Fruit fly (Drosophila melanogaster) whole organism, embryonic: Measurements from ENCODE around the gene temp.
A peak's percentile ranks its signal among the peaks of the same experiment; 100 is the strongest.

Experiments
- Aef1 ChIP-seq: fragments of 200-800 bp; sonication (Bioruptor generic); IDR thresholded peaks from 3 replicates; pipeline ENCODE4 v1.3.6; 2022; ENCODE audit warnings: missing biosample characterization, missing genetic modification characterization
- CG10321 ChIP-seq: fragments of 200-800 bp; sonication (Bioruptor generic); IDR thresholded peaks from 2 replicates; pipeline ENCODE4 v1.3.6; 2022; ENCODE audit warnings: missing biosample characterization, missing genetic modification characterization
- CG10462 ChIP-seq: fragments of 200-800 bp; sonication (Bioruptor generic); optimal IDR thresholded peaks from 2 replicates; lab custom pipeline; 2016; ENCODE audit warnings: missing biosample characterization, missing genetic modification characterization
- CG12104 ChIP-seq: fragments of 200-800 bp; sonication (Bioruptor generic); optimal IDR thresholded peaks from 3 replicates; lab custom pipeline; 2016; ENCODE audit warnings: missing biosample characterization, missing genetic modification characterization
- CG13775 ChIP-seq: fragments of 200-800 bp; sonication (Bioruptor generic); optimal IDR thresholded peaks from 3 replicates; lab custom pipeline; 2017; ENCODE audit warnings: missing biosample characterization, mild to moderate bottlenecking, missing genetic modification characterization
- CG15011 ChIP-seq: fragments of 200-800 bp; sonication (Bioruptor generic); optimal IDR thresholded peaks from 3 replicates; lab custom pipeline; 2018; ENCODE audit warnings: missing biosample characterization, mild to moderate bottlenecking, missing genetic modification characterization
- CG15601 ChIP-seq: fragments of 200-800 bp; sonication (Bioruptor generic); optimal IDR thresholded peaks from 3 replicates; lab custom pipeline; 2019; ENCODE audit warnings: missing biosample characterization, mild to moderate bottlenecking, missing genetic modification characterization, moderate library complexity
- CG1603 ChIP-seq: fragments of 200-800 bp; sonication (Bioruptor generic); optimal IDR thresholded peaks from 2 replicates; lab custom pipeline; 2019; ENCODE audit warnings: missing biosample characterization, mild to moderate bottlenecking, missing genetic modification characterization, moderate library complexity
- CG17568 ChIP-seq: fragments of 200-800 bp; sonication (Bioruptor generic); optimal IDR thresholded peaks from 2 replicates; lab custom pipeline; 2018; ENCODE audit warnings: missing biosample characterization, mild to moderate bottlenecking, missing genetic modification characterization, moderate library complexity
- CG17912 ChIP-seq: fragments of 200-800 bp; sonication (Bioruptor generic); optimal IDR thresholded peaks from 2 replicates; lab custom pipeline; 2018; ENCODE audit warnings: missing biosample characterization, mild to moderate bottlenecking, missing genetic modification characterization
- CG2199 ChIP-seq: fragments of 200-800 bp; sonication (Bioruptor generic); IDR thresholded peaks from 3 replicates; pipeline ENCODE4 v1.3.6; 2022; ENCODE audit warnings: missing biosample characterization, missing genetic modification characterization
- CG2712 ChIP-seq: fragments of 200-800 bp; optimal IDR thresholded peaks from 3 replicates; lab custom pipeline; 2019; ENCODE audit warnings: missing biosample characterization, mild to moderate bottlenecking, missing genetic modification characterization, moderate library complexity
- CG31365 ChIP-seq: fragments of 200-800 bp; sonication (Bioruptor generic); optimal IDR thresholded peaks from 2 replicates; lab custom pipeline; 2018; ENCODE audit warnings: missing biosample characterization, mild to moderate bottlenecking, missing genetic modification characterization
- CG33557 ChIP-seq: fragments of 200-800 bp; sonication (Bioruptor generic); optimal IDR thresholded peaks from 2 replicates; lab custom pipeline; 2019; ENCODE audit warnings: missing biosample characterization, mild to moderate bottlenecking, missing genetic modification characterization, moderate library complexity
- CG42726 ChIP-seq: fragments of 200-800 bp; sonication (Bioruptor generic); IDR thresholded peaks from 2 replicates; pipeline ENCODE4 v1.3.6; 2022; ENCODE audit warnings: missing biosample characterization, missing genetic modification characterization; ENCODE audit not compliant: partially characterized antibody
- CG4617 ChIP-seq: fragments of 200-800 bp; sonication (Bioruptor generic); optimal IDR thresholded peaks from 3 replicates; lab custom pipeline; 2016; ENCODE audit warnings: missing biosample characterization, missing genetic modification characterization, borderline replicate concordance
- CG4730 ChIP-seq: fragments of 200-800 bp; sonication (Bioruptor generic); IDR thresholded peaks from 2 replicates; pipeline ENCODE4 v1.3.6; 2022; ENCODE audit warnings: missing biosample characterization, missing genetic modification characterization
- CG7745 ChIP-seq: fragments of 200-800 bp; sonication (Bioruptor generic); optimal IDR thresholded peaks from 2 replicates; lab custom pipeline; 2018; ENCODE audit warnings: missing biosample characterization, mild to moderate bottlenecking, missing genetic modification characterization, moderate library complexity
- CG7987 ChIP-seq: fragments of 200-800 bp; sonication (Bioruptor generic); optimal IDR thresholded peaks from 2 replicates; lab custom pipeline; 2018; ENCODE audit warnings: missing biosample characterization, mild to moderate bottlenecking, missing genetic modification characterization, moderate library complexity
- CG8924 ChIP-seq: fragments of 200-800 bp; optimal IDR thresholded peaks from 3 replicates; lab custom pipeline; 2019; ENCODE audit warnings: missing biosample characterization, mild to moderate bottlenecking, missing genetic modification characterization, moderate library complexity
- CG9437 ChIP-seq: fragments of 200-800 bp; sonication (Bioruptor generic); optimal IDR thresholded peaks from 2 replicates; lab custom pipeline; 2018; ENCODE audit warnings: missing biosample characterization, mild to moderate bottlenecking, missing genetic modification characterization
- CG9876 ChIP-seq: fragments of 200-800 bp; sonication (Bioruptor generic); optimal IDR thresholded peaks from 2 replicates; lab custom pipeline; 2016; ENCODE audit warnings: missing biosample characterization, missing genetic modification characterization
- CHES-1-like ChIP-seq: fragments of 200-800 bp; sonication (Bioruptor generic); optimal IDR thresholded peaks from 2 replicates; lab custom pipeline; 2016; ENCODE audit warnings: missing biosample characterization, missing genetic modification characterization
- Camta ChIP-seq: fragments of 200-800 bp; sonication (Bioruptor generic); optimal IDR thresholded peaks from 2 replicates; lab custom pipeline; 2016; ENCODE audit warnings: missing biosample characterization, missing genetic modification characterization
- CkIIα-i1 ChIP-seq: fragments of 200-800 bp; sonication (Bioruptor generic); IDR thresholded peaks from 2 replicates; pipeline ENCODE4 v1.3.6; 2022; ENCODE audit warnings: missing biosample characterization, missing genetic modification characterization
- Dfd ChIP-seq, 2 experiments: fragments of >200 bp; optimal IDR thresholded peaks; 2 replicates each; lab custom pipeline; 2017; ENCODE audit warnings: missing biosample characterization in 2 of 2, missing genetic modification characterization in 2 of 2
- Doc3 ChIP-seq: fragments of 200-800 bp; sonication (Bioruptor generic); IDR thresholded peaks from 3 replicates; pipeline ENCODE4 v1.3.6; 2022; ENCODE audit warnings: missing biosample characterization, missing genetic modification characterization; ENCODE audit not compliant: partially characterized antibody
- Ets97D ChIP-seq: fragments of 200-800 bp; sonication (Bioruptor generic); optimal IDR thresholded peaks from 3 replicates; lab custom pipeline; 2016; ENCODE audit warnings: missing biosample characterization, missing genetic modification characterization
- Fer3 ChIP-seq: fragments of 200-800 bp; sonication (Bioruptor generic); optimal IDR thresholded peaks from 2 replicates; lab custom pipeline; 2018; ENCODE audit warnings: missing biosample characterization, mild to moderate bottlenecking, missing genetic modification characterization, moderate library complexity
- H15 ChIP-seq: fragments of 200-800 bp; sonication (Bioruptor generic); IDR thresholded peaks from 3 replicates; pipeline ENCODE4 v1.3.6; 2022; ENCODE audit warnings: missing biosample characterization, missing genetic modification characterization
- HLH4C ChIP-seq: fragments of 200-800 bp; sonication (Bioruptor generic); IDR thresholded peaks from 3 replicates; pipeline ENCODE4 v1.3.6; 2022; ENCODE audit warnings: missing biosample characterization, missing genetic modification characterization; ENCODE audit not compliant: partially characterized antibody
- Mrtf ChIP-seq: fragments of 200-800 bp; sonication (Bioruptor generic); IDR thresholded peaks from 3 replicates; pipeline ENCODE4 v1.3.6; 2022; ENCODE audit warnings: missing biosample characterization, missing genetic modification characterization
- NC2α ChIP-seq: fragments of 200-800 bp; sonication (Bioruptor generic); optimal IDR thresholded peaks from 2 replicates; lab custom pipeline; 2016; ENCODE audit warnings: missing biosample characterization, missing genetic modification characterization
- ap ChIP-seq: fragments of 200-800 bp; sonication (Bioruptor generic); IDR thresholded peaks from 2 replicates; pipeline ENCODE4 v1.3.6; 2022; ENCODE audit warnings: missing biosample characterization, missing genetic modification characterization
- ara ChIP-seq: fragments of 200-800 bp; sonication (Bioruptor generic); IDR thresholded peaks from 2 replicates; pipeline ENCODE4 v1.3.6; 2022; ENCODE audit warnings: missing biosample characterization, missing genetic modification characterization
- bigmax ChIP-seq: fragments of 200-800 bp; sonication (Bioruptor generic); optimal IDR thresholded peaks from 2 replicates; lab custom pipeline; 2018; ENCODE audit warnings: missing biosample characterization, mild to moderate bottlenecking, missing genetic modification characterization
- cad ChIP-seq: fragments of >200 bp; optimal IDR thresholded peaks from 2 replicates; lab custom pipeline; 2017; ENCODE audit warnings: missing biosample characterization, missing genetic modification characterization
- crc ChIP-seq: fragments of 200-800 bp; sonication (Bioruptor generic); optimal IDR thresholded peaks from 2 replicates; lab custom pipeline; 2016; ENCODE audit warnings: missing biosample characterization, missing genetic modification characterization
- croc ChIP-seq: fragments of 200-800 bp; sonication (Bioruptor generic); conservative IDR thresholded peaks from 3 replicates; pipeline ENCODE4 v1.3.6; 2022; ENCODE audit warnings: missing biosample characterization, missing genetic modification characterization
- dysf ChIP-seq: fragments of 200-800 bp; sonication (Bioruptor generic); IDR thresholded peaks from 3 replicates; pipeline ENCODE4 v1.3.6; 2022; ENCODE audit warnings: missing biosample characterization, missing genetic modification characterization
- emc ChIP-seq: fragments of 200-800 bp; sonication (Bioruptor generic); optimal IDR thresholded peaks from 2 replicates; lab custom pipeline; 2016; ENCODE audit warnings: missing biosample characterization, missing genetic modification characterization
- exex ChIP-seq: fragments of 200-800 bp; sonication (Bioruptor generic); optimal IDR thresholded peaks from 4 replicates; lab custom pipeline; 2018; ENCODE audit warnings: missing biosample characterization, mild to moderate bottlenecking, missing genetic modification characterization, moderate library complexity
- gt ChIP-seq: fragments of 200-800 bp; sonication (Bioruptor generic); IDR thresholded peaks from 2 replicates; pipeline ENCODE4 v1.3.6; 2022; ENCODE audit warnings: missing biosample characterization, missing genetic modification characterization
- inv ChIP-seq: fragments of 200-800 bp; sonication (Bioruptor generic); IDR thresholded peaks from 2 replicates; pipeline ENCODE4 v1.3.6; 2022; ENCODE audit warnings: missing biosample characterization, missing genetic modification characterization; ENCODE audit not compliant: partially characterized antibody
- kni ChIP-seq: fragments of 200-800 bp; sonication (Bioruptor generic); optimal IDR thresholded peaks from 3 replicates; lab custom pipeline; 2017; ENCODE audit warnings: mild to moderate bottlenecking, missing biosample characterization, missing genetic modification reagents, missing genetic modification characterization
- lmd ChIP-seq: fragments of 200-800 bp; sonication (Bioruptor generic); IDR thresholded peaks from 2 replicates; pipeline ENCODE4 v1.3.6; 2022; ENCODE audit warnings: missing biosample characterization, missing genetic modification characterization
- lola ChIP-seq, 3 experiments: fragments of >200 bp in 2 of 3; fragments of 200-800 bp in 1 of 3; sonication (Bioruptor generic) in 1 of 3; optimal IDR thresholded peaks; 2 replicates each; lab custom pipeline; 2017 to 2019; ENCODE audit warnings: missing biosample characterization in 3 of 3, missing genetic modification characterization in 3 of 3, mild to moderate bottlenecking in 1 of 3, moderate library complexity in 1 of 3
- pnt ChIP-seq: fragments of 200-800 bp; sonication (Bioruptor generic); optimal IDR thresholded peaks from 3 replicates; lab custom pipeline; 2016; ENCODE audit warnings: missing biosample characterization, missing genetic modification characterization
- unpg ChIP-seq: fragments of 200-800 bp; sonication (Bioruptor generic); optimal IDR thresholded peaks from 3 replicates; lab custom pipeline; 2018; ENCODE audit warnings: missing biosample characterization, mild to moderate bottlenecking, missing genetic modification characterization, moderate library complexity

The temp gene

dm6 chrX:2297428-2298200 is 35.3 kb upstream of the temp start (continued):
- TF ChIP-seq emc (GFP tag; lab: Kevin White, UChicago) (peak; percentile 97), CG42726 (GFP tag; lab: Robert Waterston, UW) (no peak), Doc3 (GFP tag; lab: Robert Waterston, UW) (no peak), CG9437 (peak; percentile 91), CG4730 (GFP tag; lab: Robert Waterston, UW) (peak; percentile 98), Mrtf (GFP tag; lab: Robert Waterston, UW) (peak; percentile 98), CG9876 (GFP tag; lab: Kevin White, UChicago) (peak; percentile 98), CG10462 (GFP tag; lab: Kevin White, UChicago) (peak; percentile 97), Camta (GFP tag; lab: Kevin White, UChicago) (peak; percentile 98), kni (GFP tag; lab: Kevin White, UChicago) (peak; percentile 91), Dfd (GFP tag; optimal IDR thresholded peaks at IDR 0.05; lab: Kevin White, UChicago) (no peak), exex (tag; lab: Kevin White, UChicago) (peak; percentile 89), CG17568 (GFP tag; lab: Kevin White, UChicago) (peak; percentile 97), CG7987 (GFP tag; lab: Kevin White, UChicago) (peak; percentile 95), CG10321 (GFP tag; lab: Robert Waterston, UW) (peak; percentile 81), CG15011 (GFP tag; lab: Kevin White, UChicago) (peak; percentile 96), Fer3 (peak; percentile 98), bigmax (GFP tag; lab: Kevin White, UChicago) (peak; percentile 72), Ets97D (peak; percentile 93), CG2712 (tag; lab: Kevin White, UChicago) (peak; percentile 98), H15 (GFP tag; lab: Robert Waterston, UW) (peak; percentile 98), CG1603 (tag; lab: Kevin White, UChicago) (peak; percentile 99), CG17912 (GFP tag; lab: Kevin White, UChicago) (peak; percentile 97), dysf (GFP tag; lab: Robert Waterston, UW) (peak; percentile 99), CG8924 (tag; lab: Kevin White, UChicago) (peak; percentile 99), unpg (peak; percentile 99), cad (no peak), gt (peak; percentile 97), crc (peak; percentile 98), CHES-1-like (GFP tag; lab: Kevin White, UChicago) (peak; percentile 99), ara (GFP tag; lab: Robert Waterston, UW) (peak; percentile 98), CG33557 (GFP tag; lab: Kevin White, UChicago) (peak; percentile 90), NC2α (GFP tag; lab: Kevin White, UChicago) (peak; percentile 98), ap (GFP tag; lab: Robert Waterston, UW) (peak; percentile 98), croc (GFP tag; lab: Robert Waterston, UW) (peak; percentile 97), CG4617 (GFP tag; lab: Kevin White, UChicago) (peak; percentile 99), CG12104 (peak; percentile 96), lmd (GFP tag; lab: Robert Waterston, UW) (peak; percentile 99), pnt (GFP tag; lab: Kevin White, UChicago) (peak; percentile 99), lola (GFP tag; optimal IDR thresholded peaks at IDR 0.05; lab: Kevin White, UChicago) (peak in 1 of 3 experiments; percentile 94), CG7745 (tag; lab: Kevin White, UChicago) (peak; percentile 65), CG15601 (peak; percentile 97), CkIIα-i1 (GFP tag; lab: Robert Waterston, UW) (peak; percentile 95), CG2199 (GFP tag; lab: Robert Waterston, UW) (peak; percentile 99), CG13775 (GFP tag; lab: Kevin White, UChicago) (peak; percentile 95), inv (GFP tag; lab: Robert Waterston, UW) (no peak), HLH4C (GFP tag; lab: Robert Waterston, UW) (no peak), CG31365 (tag; lab: Kevin White, UChicago) (peak; percentile 92), Aef1 (GFP tag; lab: Robert Waterston, UW) (peak; percentile 99)
